Fruit fly (Drosophila melanogaster): ENCODE data around the gene CG5126.
A peak's percentile ranks its signal among the peaks of the same experiment; 100 is the strongest.

Gene CG5126

DNA sequence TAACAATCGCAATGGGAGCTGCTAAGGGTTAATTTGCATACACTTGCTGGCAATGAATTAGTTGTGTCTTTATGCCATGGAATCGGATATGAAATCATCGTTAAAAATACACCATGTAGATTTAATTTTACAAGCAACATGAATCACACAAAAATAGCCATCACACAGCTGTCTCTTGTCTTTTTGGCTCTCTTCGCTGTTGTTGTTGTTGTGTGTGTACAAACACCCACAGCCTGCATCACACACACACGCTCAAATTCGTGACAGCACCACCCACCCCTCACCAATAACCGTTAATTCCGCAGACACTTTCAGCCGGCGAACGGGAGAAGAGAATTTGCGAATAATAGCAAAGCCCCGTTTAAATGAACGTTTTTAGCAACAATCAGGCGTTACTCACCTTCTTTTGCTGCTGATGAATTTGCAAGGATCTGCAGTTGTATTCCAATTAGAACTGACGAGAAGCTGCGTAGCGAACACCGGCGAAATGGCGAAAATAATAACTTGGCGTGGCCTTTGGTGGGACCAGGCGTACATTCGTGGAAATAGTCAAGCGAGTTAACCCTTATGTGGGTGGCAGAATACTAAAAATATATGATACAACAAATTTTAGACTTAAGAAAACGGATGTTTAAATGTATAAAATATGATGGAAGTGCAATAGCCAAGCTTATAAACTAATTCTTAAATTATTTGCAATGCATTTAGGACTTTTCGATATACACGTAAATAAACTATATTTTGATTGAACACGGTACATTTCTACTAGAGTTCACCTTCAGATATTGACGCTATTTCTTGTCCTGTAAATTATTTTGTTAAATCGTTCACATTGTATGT lies 25.9 kb downstream of the CG5126 start, which contains the start of gene capt (continued):
- TF ChIP-seq CG10366 (GFP tag; IDR thresholded peaks at IDR 0.05) (peak; percentile 14; the same call in 1 of the 2 replicates), z (GFP tag; IDR thresholded peaks at IDR 0.05) (0 out of 3 replicates have a peak, but pooled peaks have one; percentile 3), esg (GFP tag; conservative IDR thresholded peaks at IDR 0.05) (peak; percentile 31), HmgZ (tag; optimal IDR thresholded peaks at IDR 0.05) (no peak), ssp (GFP tag; IDR thresholded peaks at IDR 0.05) (peak; percentile 41), CG11093 (GFP tag; IDR thresholded peaks at IDR 0.05) (0 out of 3 replicates have a peak, but pooled peaks have one; percentile 27), CG11398 (GFP tag; optimal IDR thresholded peaks at IDR 0.05) (no peak), CG13624 (GFP tag; optimal IDR thresholded peaks at IDR 0.05) (peak; percentile 36), CG12104 (GFP tag; optimal IDR thresholded peaks at IDR 0.05) (peak; percentile 65), lola (GFP tag; optimal IDR thresholded peaks at IDR 0.05) (peak in 1 of 3 experiments; percentile 48), sens (GFP tag) (peak; percentile 73), CG10543 (GFP tag; optimal IDR thresholded peaks at IDR 0.05) (peak; percentile 2), Tbp (GFP tag; optimal IDR thresholded peaks at IDR 0.05) (no peak), kay (GFP tag; optimal IDR thresholded peaks at IDR 0.05) (peak; percentile 69), H2.0 (GFP tag; IDR thresholded peaks at IDR 0.05) (0 out of 2 replicates have a peak, but pooled peaks have one; percentile 7), MBD-R2 (GFP tag; IDR thresholded peaks at IDR 0.05) (peak; percentile 22; the same call in 1 of the 2 replicates), ab (GFP tag; optimal IDR thresholded peaks at IDR 0.05) (no peak), CG15479 (GFP tag; optimal IDR thresholded peaks at IDR 0.05) (peak; percentile 38), CG4404 (GFP tag; IDR thresholded peaks at IDR 0.05) (no peak), CG9797 (GFP tag; optimal IDR thresholded peaks at IDR 0.05) (peak; percentile 53), Dbx (GFP tag; IDR thresholded peaks at IDR 0.05) (peak; percentile 21; the same call in 1 of the 3 replicates), stwl (tag; optimal IDR thresholded peaks at IDR 0.05) (no peak), CG3995 (GFP tag; optimal IDR thresholded peaks at IDR 0.05) (peak; percentile 8), CG14441 (GFP tag; IDR thresholded peaks at IDR 0.05) (peak; percentile 54), schlank (tag; optimal IDR thresholded peaks at IDR 0.05) (peak; percentile 27), ac (GFP tag; optimal IDR thresholded peaks at IDR 0.05) (peak; percentile 30), Lhr (GFP tag; optimal IDR thresholded peaks at IDR 0.05) (peak; percentile 12), Trl (optimal IDR thresholded peaks at IDR 0.05) (peak in 1 of 2 experiments; percentile 30), Trl (GFP tag; optimal IDR thresholded peaks at IDR 0.05) (no peak), CG3847 (GFP tag; IDR thresholded peaks at IDR 0.05) (0 out of 2 replicates have a peak, but pooled peaks have one; percentile 11), Fer3 (tag; optimal IDR thresholded peaks at IDR 0.05) (peak; percentile 22), vvl (GFP tag; IDR thresholded peaks at IDR 0.05) (peak; percentile 27; the same call in 1 of the 2 replicates), Myb (GFP tag; optimal IDR thresholded peaks at IDR 0.05) (peak; percentile 10), crp (GFP tag; optimal IDR thresholded peaks at IDR 0.05) (peak; percentile 6 to 66), CG8388 (GFP tag; optimal IDR thresholded peaks at IDR 0.05) (peak; percentile 10), CG12391 (tag; optimal IDR thresholded peaks at IDR 0.05) (peak; percentile 54), CG8924 (tag; optimal IDR thresholded peaks at IDR 0.05) (peak; percentile 35), cwo (GFP tag; optimal IDR thresholded peaks at IDR 0.05) (no peak), fd3F (GFP tag; optimal IDR thresholded peaks at IDR 0.05) (no peak), Hmx (GFP tag; optimal IDR thresholded peaks at IDR 0.05) (no peak), bbx (GFP tag; IDR thresholded peaks at IDR 0.05; ENCODE audit: partially characterized antibody) (peak; percentile 25; the same call in 1 of the 2 replicates), CG15696 (tag; optimal IDR thresholded peaks at IDR 0.05) (peak; percentile 24), dmrt11E (tag; optimal IDR thresholded peaks at IDR 0.05) (peak; percentile 14), kni (GFP tag; optimal IDR thresholded peaks at IDR 0.05) (no peak), al (GFP tag; IDR thresholded peaks at IDR 0.05) (peak; percentile 31; the same call in 1 of the 2 replicates), phol (tag; optimal IDR thresholded peaks at IDR 0.05) (peak; percentile 23), Dip3 (GFP tag; optimal IDR thresholded peaks at IDR 0.05) (peak; percentile 16), Hr3 (GFP tag; optimal IDR thresholded peaks at IDR 0.05) (peak; percentile 41)

Measured in whole organism, embryonic.